Fruit fly (Drosophila melanogaster): ENCODE results near the gene Jig.

The Jig gene

dm6 chr3R:14590753-14591535 is 30.2 kb downstream of the Jig start (continued):
- peak; percentile 39 for TF ChIP-seq CG17802 (tag; optimal IDR thresholded peaks at IDR 0.05)
- peak; percentile 15 for TF ChIP-seq CG16863 (GFP tag; optimal IDR thresholded peaks at IDR 0.05)
- TF ChIP-seq trem (tag; optimal IDR thresholded peaks at IDR 0.05) = peak; percentile 94
- TF ChIP-seq sens-2 (GFP tag; IDR thresholded peaks at IDR 0.05) = peak; percentile 61
- TF ChIP-seq CG11456 (GFP tag; IDR thresholded peaks at IDR 0.05) = 0 out of 3 replicates have a peak, but pooled peaks have one; percentile 49
- TF ChIP-seq Dp (GFP tag; optimal IDR thresholded peaks at IDR 0.05) = no peak
- TF ChIP-seq H15 (GFP tag; IDR thresholded peaks at IDR 0.05) = 0 out of 3 replicates have a peak, but pooled peaks have one; percentile 45
- peak; percentile 82 for TF ChIP-seq row (GFP tag; IDR thresholded peaks at IDR 0.05)
- TF ChIP-seq CG1602 (GFP tag; optimal IDR thresholded peaks at IDR 0.05) = peak; percentile 92
- peak; percentile 59 for TF ChIP-seq CG31388 (GFP tag; optimal IDR thresholded peaks at IDR 0.05)
- TF ChIP-seq pnt (GFP tag; optimal IDR thresholded peaks at IDR 0.05) = no peak
- no peak for TF ChIP-seq Tbp (GFP tag; optimal IDR thresholded peaks at IDR 0.05)
- TF ChIP-seq Lhr (GFP tag; optimal IDR thresholded peaks at IDR 0.05) = peak; percentile 75
- no peak for TF ChIP-seq CG7786 (GFP tag; optimal IDR thresholded peaks at IDR 0.05)
- TF ChIP-seq CG3995 (GFP tag; optimal IDR thresholded peaks at IDR 0.05) = no peak
- TF ChIP-seq CG8765 (GFP tag; IDR thresholded peaks at IDR 0.05) = peak; percentile 78
- TF ChIP-seq toy (GFP tag; IDR thresholded peaks at IDR 0.05) = no peak
- TF ChIP-seq CG34422 (GFP tag; IDR thresholded peaks at IDR 0.05) = peak; percentile 78; the same call in 2 of the 3 replicates
- TF ChIP-seq dm (GFP tag; optimal IDR thresholded peaks at IDR 0.05) = no peak
- TF ChIP-seq CG9215 (GFP tag; IDR thresholded peaks at IDR 0.05) = peak; percentile 59
- peak; percentile 77 for TF ChIP-seq CG18619 (GFP tag; optimal IDR thresholded peaks at IDR 0.05)
- TF ChIP-seq Hr39 (optimal IDR thresholded peaks at IDR 0.05) = peak; percentile 99
- TF ChIP-seq chm (GFP tag; IDR thresholded peaks at IDR 0.05) = peak; percentile 21; the same call in 1 of the 2 replicates
- peak; percentile 85 for TF ChIP-seq ara (GFP tag; IDR thresholded peaks at IDR 0.05)
- TF ChIP-seq CG3163 (GFP tag; optimal IDR thresholded peaks at IDR 0.05) = no peak
- TF ChIP-seq CG13123 (GFP tag; optimal IDR thresholded peaks at IDR 0.05) = peak; percentile 70
- TF ChIP-seq Ets97D (GFP tag; optimal IDR thresholded peaks at IDR 0.05) = no peak
- TF ChIP-seq CG6689 (GFP tag; IDR thresholded peaks at IDR 0.05) = peak; percentile 85
- TF ChIP-seq ken (GFP tag; IDR thresholded peaks at IDR 0.05) = 0 out of 3 replicates have a peak, but pooled peaks have one; percentile 47
- TF ChIP-seq CG10321 (GFP tag; IDR thresholded peaks at IDR 0.05) = no peak
- peak; percentile 97 for TF ChIP-seq gsb-n (tag; optimal IDR thresholded peaks at IDR 0.05)
- peak in 1 of 2 experiments; percentile 89 for TF ChIP-seq eve (GFP tag; optimal IDR thresholded peaks at IDR 0.05)
- TF ChIP-seq Dbx (GFP tag; IDR thresholded peaks at IDR 0.05) = no peak
- TF ChIP-seq CG14014 (GFP tag; IDR thresholded peaks at IDR 0.05) = no peak
- TF ChIP-seq CG15696 (tag; optimal IDR thresholded peaks at IDR 0.05) = peak; percentile 98
- TF ChIP-seq caup (GFP tag; optimal IDR thresholded peaks at IDR 0.05; ENCODE audit: severe bottlenecking) = peak; percentile 26
- peak; percentile 73 for TF ChIP-seq CG30020 (tag; optimal IDR thresholded peaks at IDR 0.05)
- TF ChIP-seq repo (GFP tag; optimal IDR thresholded peaks at IDR 0.05) = no peak
- TF ChIP-seq CG11093 (GFP tag; IDR thresholded peaks at IDR 0.05) = peak; percentile 67; the same call in 2 of the 3 replicates
- no peak for TF ChIP-seq CG32532 (GFP tag; IDR thresholded peaks at IDR 0.05)
- peak; percentile 93 for TF ChIP-seq fd96Cb (tag; optimal IDR thresholded peaks at IDR 0.05)
- TF ChIP-seq CG4328 (GFP tag; optimal IDR thresholded peaks at IDR 0.05) = peak; percentile 69
- TF ChIP-seq fd102C (GFP tag; optimal IDR thresholded peaks at IDR 0.05) = peak; percentile 81
- peak; percentile 94 for TF ChIP-seq Sox100B (GFP tag; optimal IDR thresholded peaks at IDR 0.05)
- TF ChIP-seq Xbp1 (GFP tag; optimal IDR thresholded peaks at IDR 0.05) = peak; percentile 83
- no peak for TF ChIP-seq CG2889 (GFP tag; IDR thresholded peaks at IDR 0.05)
- TF ChIP-seq mld (GFP tag; IDR thresholded peaks at IDR 0.05; ENCODE audit: partially characterized antibody) = no peak
- peak; percentile 21 for TF ChIP-seq CTCF (GFP tag; optimal IDR thresholded peaks at IDR 0.05)
- TF ChIP-seq jumu (GFP tag; optimal IDR thresholded peaks at IDR 0.05) = peak; percentile 9
- peak; percentile 44; the same call in 1 of the 4 replicates for TF ChIP-seq Gug (GFP tag; IDR thresholded peaks at IDR 0.05)
- TF ChIP-seq Elba2 (GFP tag; optimal IDR thresholded peaks at IDR 0.05) = peak; percentile 64
